In genomic region chrIV:13525223-13525622, ce11 we compare ENCODE assay signal across 2 worm cellular contexts.
TF ChIP-seq lines count a peak whose summit lies in the region.

No protein-coding gene starts in this region.

TF ChIP-seq in whole organism, L3 larva, 47 proteins besides CTCF, POLR2A, EP300 and RAD21:
- TF ChIP-seq nfya-1 (tag; optimal IDR thresholded peaks at IDR 0.05; lab: Kevin White, UChicago; ENCODE audit: insufficient read depth) (peak; percentile 87), ceh-16 (tag; optimal IDR thresholded peaks at IDR 0.05; lab: Kevin White, UChicago) (no peak)

TF ChIP-seq in whole organism, late embryonic, 69 proteins besides CTCF, POLR2A, EP300 and RAD21:
- no peak for TF ChIP-seq ets-4 (tag; optimal IDR thresholded peaks at IDR 0.05; lab: Kevin White, UChicago)
- TF ChIP-seq ref-2 (tag; optimal IDR thresholded peaks at IDR 0.05; lab: Kevin White, UChicago) = no peak
- peak; percentile 90 for TF ChIP-seq nfya-1 (tag; optimal IDR thresholded peaks at IDR 0.05; lab: Kevin White, UChicago)

Comparison
In these comparisons a context has a peak if more than half of its experiments do, and no peak if none do; other contexts are left out.
1. Of the 9 proteins assayed by ChIP-seq in both whole organism, late embryonic and whole organism, L3 larva: peak only in whole organism, late embryonic: none; only in whole organism, L3 larva: none; in both: nfya-1; in neither: 8.